Fruit fly (Drosophila melanogaster) Kc167 (cell line): ENCODE results near the gene CG42824.

Source experiments
- Myc ChIP-seq: fragments of >200 bp; optimal IDR thresholded peaks from 2 replicates; lab custom pipeline; 2017; ENCODE audit warnings: missing external identifiers
- Sin3A ChIP-seq: fragments of >200 bp; optimal IDR thresholded peaks from 2 replicates; lab custom pipeline; 2018; ENCODE audit warnings: missing external identifiers
- h ChIP-seq: fragments of >200 bp; optimal IDR thresholded peaks from 3 replicates; lab custom pipeline; 2018; ENCODE audit warnings: missing external identifiers
- insv ChIP-seq: fragments of >200 bp; optimal IDR thresholded peaks from 3 replicates; lab custom pipeline; 2018; ENCODE audit warnings: missing external identifiers
- psq ChIP-seq: fragments of >200 bp; optimal IDR thresholded peaks from 2 replicates; lab custom pipeline; 2017; ENCODE audit warnings: missing external identifiers
- ttk ChIP-seq: sonication (Bioruptor generic); optimal IDR thresholded peaks from 2 replicates; lab custom pipeline; 2017; ENCODE audit warnings: missing external identifiers

CG42824 gene

DNA sequence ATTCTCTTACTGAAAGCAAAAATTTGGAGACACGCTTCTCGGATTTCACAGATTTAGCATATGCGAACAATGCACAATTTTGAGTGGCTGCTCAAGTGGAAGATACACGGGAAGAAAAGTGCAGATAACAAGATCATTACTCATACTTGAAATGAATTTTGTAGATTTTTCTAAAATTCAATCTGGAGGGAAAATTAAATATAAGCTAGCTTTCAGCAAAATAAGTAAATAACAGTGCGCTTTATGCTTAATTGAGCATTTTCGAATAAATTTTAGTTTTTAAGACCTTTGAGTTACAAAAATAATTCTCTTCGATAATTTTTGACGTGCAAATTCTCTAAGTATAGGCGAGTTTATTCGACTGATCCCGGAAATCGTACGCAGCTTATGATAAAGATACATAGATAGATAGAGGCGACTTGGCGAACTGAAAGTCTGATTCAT is 5.6 kb downstream of the CG42824 start:
- no peak for TF ChIP-seq psq (lab: Kevin White, UChicago)
- TF ChIP-seq h = no peak
- no peak for TF ChIP-seq Sin3A
- no peak for TF ChIP-seq ttk (lab: Kevin White, UChicago)
- TF ChIP-seq insv = no peak
- TF ChIP-seq Myc (lab: Kevin White, UChicago) = no peak

DNA sequence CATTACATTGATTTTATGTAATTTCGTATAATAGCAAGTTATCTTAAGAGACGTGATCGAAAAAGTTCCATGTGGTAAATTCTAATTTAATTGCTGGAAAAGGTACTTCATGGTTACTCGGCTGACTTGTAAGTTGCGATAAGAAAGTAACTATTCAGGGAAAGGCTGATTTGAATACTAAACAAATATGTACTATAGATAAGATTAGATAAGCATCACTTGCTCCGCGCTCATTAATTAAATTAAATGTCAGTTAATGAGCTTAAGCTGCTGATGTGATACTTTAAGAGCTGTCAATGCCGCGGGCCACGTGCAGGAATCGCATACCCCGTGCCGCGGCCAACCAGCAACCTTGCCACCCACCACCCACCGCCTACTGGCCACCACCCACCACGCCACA is 6.2 kb downstream of the CG42824 start:
- TF ChIP-seq ttk (lab: Kevin White, UChicago) (no peak), h (no peak), psq (lab: Kevin White, UChicago) (no peak), Myc (lab: Kevin White, UChicago) (no peak), insv (no peak), Sin3A (no peak)

DNA sequence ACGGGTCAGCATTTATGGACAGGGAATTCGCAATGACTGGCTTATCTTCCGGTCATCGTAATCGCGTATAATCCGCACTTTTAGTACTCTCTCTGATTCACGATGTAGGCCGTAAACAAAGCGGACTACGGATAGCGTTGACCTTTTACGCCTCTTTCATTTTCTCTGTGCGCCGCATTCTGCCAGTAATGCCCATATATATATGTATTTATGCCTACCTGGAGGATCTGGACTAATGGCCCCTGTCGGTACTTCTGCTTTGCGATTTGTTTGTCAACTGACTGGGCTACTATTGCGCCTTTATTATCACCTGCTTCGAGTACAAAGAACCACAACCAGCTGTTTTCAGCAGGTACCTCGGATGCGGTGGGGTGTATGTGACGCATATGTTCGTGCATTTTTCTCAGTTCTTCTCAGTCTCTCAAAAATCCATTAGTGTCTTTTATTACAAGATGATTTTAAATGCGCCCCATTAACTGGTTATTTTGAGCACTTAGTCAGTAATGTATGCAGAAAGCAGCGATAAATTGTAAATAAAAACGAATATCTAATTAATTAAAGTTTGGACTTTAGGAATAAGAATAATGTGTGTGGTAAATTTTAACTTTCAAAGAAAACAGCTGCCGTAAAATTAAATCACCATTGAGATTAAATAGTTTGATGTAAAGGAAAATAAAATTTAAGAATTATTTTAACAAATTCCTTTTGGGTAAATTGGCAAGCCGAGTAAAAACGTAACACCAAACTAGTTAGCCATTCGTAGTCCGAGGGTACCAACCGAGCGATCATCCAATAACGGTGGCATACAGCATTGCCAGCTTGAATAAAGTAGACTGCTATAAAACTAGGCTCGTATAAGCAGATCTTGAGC is 11.8 kb downstream of the CG42824 start, which contains the start of gene CREG:
Gene CREG, minus strand, starts transcription at position 323 of the 871 bp plus-strand sequence.
- no peak for TF ChIP-seq h
- no peak for TF ChIP-seq psq (lab: Kevin White, UChicago)
- no peak for TF ChIP-seq insv
- no peak for TF ChIP-seq Sin3A
- TF ChIP-seq Myc (lab: Kevin White, UChicago) = no peak
- TF ChIP-seq ttk (lab: Kevin White, UChicago) = no peak

DNA sequence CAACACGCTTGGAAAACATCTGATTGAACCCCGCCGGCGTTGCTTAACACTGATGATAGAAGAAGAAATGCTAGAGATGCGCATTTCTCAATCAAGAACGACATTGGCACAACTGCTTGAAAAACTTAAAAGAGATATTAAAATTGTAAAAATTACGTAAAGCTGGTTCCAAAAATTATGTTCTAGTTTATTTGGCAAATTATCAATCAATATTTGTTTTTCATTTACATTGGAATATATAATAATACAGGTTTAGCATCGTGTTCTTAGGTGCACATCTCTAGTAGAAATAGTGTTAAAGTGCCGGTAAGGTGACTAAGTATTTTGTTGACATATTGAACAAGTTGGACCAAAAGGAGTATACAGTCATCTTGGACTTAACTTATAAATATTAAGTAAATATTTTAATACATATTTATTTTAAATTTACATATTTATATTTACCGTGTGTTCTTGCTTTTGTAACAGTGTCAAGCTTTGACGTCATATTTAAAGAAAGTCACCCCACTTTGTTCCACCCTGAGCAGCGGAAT is 14.9 kb downstream of the CG42824 start, which contains the start of the genes Brf and sds22:
Gene Brf, minus strand, starts transcription at position 25 of the 533 bp plus-strand sequence.
Gene sds22, plus strand, starts transcription at position 282 of the 533 bp plus-strand sequence.
- TF ChIP-seq h (no peak), insv (no peak), Sin3A (no peak), psq (lab: Kevin White, UChicago) (no peak), Myc (lab: Kevin White, UChicago) (no peak), ttk (lab: Kevin White, UChicago) (no peak)

DNA sequence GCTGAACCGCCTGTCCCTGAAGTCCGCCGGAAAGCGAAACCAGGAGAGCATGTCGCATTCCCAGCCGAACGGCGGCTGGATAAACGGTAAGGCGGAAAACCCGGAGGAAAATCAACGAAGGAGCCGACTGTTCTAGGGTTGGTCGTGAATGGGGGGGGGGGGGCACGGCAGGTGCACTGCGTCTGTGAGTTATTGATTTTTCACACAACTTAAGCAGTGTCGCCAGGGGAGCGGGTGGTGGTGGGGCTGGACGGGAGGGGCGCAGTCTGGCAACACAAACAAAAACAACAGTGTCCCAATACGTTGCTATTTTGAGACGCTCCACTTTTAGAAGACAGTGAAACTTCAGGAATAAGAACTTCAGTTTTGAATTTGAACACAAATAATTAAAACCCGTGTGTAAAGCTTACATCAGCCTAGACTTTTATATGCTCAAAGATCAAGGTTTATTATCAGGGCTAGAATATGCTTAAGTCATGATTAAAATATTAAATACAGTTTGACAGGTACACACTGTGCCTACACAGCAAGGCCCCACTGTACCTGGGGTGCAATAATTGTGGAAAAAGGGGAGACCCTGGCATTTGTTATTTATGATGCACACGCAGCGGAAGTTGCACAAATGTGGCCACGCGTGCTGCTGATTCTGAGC is 20.0 kb downstream of the CG42824 start:
- TF ChIP-seq ttk (lab: Kevin White, UChicago) = no peak
- no peak for TF ChIP-seq h
- no peak for TF ChIP-seq psq (lab: Kevin White, UChicago)
- no peak for TF ChIP-seq Myc (lab: Kevin White, UChicago)
- TF ChIP-seq Sin3A = no peak
- TF ChIP-seq insv = no peak

DNA sequence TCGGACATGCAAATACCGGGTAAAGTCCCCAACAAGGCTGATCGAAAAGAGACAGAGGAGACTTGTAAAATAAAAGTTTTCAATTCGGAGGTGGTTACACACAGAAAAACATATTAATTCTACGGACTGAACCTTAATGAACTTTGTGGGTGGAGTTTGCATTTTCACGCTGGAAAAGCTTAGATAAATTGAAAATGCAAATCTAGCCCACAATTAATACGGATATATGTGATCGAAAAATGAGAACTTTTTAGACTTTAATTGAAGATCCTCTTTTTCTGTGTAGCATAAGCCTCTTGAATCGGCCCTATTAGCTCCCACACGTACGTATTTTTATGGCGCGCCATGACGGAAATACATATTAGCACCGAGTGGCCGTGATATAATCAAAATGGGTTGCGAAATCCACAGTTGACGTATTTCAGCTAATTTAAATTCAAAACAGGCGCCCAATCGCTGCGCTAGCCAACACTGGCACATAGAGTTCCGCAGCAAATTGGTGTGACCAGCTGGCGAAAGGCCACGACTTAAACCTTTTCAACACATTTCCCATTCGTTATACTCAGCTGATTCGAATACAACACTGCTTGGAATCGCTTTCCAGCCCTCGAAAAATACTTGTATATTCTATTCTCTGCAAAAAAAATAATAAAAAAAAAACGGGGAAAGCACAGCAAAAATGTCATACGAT is 20.8 kb downstream of the CG42824 start:
- TF ChIP-seq Sin3A (no peak), insv (no peak), psq (lab: Kevin White, UChicago) (no peak), h (no peak), Myc (lab: Kevin White, UChicago) (no peak), ttk (lab: Kevin White, UChicago) (no peak)

DNA sequence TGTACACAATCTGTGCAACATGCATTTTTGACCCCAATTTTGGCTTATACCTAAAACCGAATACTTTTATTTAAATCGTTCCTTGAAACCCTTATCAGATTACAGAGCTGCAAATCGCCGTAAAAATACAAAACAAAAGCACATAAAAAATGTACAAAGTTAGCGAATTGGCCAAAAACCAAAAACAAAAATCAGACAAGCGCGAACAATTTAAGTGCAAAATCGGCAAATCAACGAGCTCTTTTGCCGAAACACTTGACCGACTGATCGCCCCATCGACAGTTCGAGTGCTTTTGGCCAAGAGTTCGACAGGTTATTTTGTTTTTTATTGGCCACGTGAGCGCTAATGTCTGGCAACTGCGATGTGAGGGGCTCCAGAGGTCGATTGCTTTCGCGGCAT is 24.4 kb downstream of the CG42824 start:
- TF ChIP-seq Sin3A (no peak), ttk (lab: Kevin White, UChicago) (no peak), insv (no peak), Myc (lab: Kevin White, UChicago) (no peak), h (no peak)

DNA sequence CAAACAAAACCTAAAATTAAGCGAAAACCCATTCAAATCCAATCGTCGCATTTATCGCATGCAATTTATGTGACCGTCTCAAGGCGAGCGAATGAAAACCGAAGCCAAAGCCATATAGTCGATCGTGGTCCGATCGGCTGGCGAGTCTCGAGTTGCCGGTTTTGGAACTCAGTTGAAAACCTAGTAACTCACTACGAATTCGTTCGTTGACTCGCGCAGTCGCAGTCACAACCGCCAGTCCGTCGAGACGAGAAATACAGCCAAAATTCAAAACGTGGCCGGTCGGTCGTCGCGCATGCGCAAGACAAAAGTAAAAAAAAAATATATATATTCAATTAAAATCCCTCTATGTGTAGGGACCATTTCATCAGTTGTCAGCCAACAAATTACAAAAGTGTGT is 26.6 kb downstream of the CG42824 start, which contains the start of gene lute:
Gene lute, plus strand, starts transcription at position 203 of the 400 bp plus-strand sequence.
- no peak for TF ChIP-seq insv

DNA sequence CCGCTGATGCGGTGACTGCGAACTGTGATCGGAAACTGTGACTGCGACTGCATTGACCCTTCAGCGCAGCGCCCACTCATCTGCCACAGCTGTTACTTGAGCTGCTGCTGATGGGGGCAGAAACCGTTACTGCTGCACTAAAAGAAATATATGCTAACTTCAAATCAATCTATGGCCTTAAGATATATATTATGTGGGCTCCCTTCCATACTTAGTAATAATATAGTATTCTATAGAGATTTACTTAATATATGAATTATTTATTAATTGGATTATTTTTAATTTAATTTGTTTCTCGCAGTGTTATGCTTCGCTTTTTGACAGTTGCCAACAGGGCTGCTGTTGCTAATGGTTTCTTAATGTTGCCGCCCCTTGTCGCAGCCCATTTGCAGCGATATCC is 27.3 kb downstream of the CG42824 start:
- TF ChIP-seq Sin3A = no peak
- TF ChIP-seq ttk (lab: Kevin White, UChicago) = no peak
- no peak for TF ChIP-seq psq (lab: Kevin White, UChicago)
- no peak for TF ChIP-seq insv
- no peak for TF ChIP-seq Myc (lab: Kevin White, UChicago)
- TF ChIP-seq h = no peak

DNA sequence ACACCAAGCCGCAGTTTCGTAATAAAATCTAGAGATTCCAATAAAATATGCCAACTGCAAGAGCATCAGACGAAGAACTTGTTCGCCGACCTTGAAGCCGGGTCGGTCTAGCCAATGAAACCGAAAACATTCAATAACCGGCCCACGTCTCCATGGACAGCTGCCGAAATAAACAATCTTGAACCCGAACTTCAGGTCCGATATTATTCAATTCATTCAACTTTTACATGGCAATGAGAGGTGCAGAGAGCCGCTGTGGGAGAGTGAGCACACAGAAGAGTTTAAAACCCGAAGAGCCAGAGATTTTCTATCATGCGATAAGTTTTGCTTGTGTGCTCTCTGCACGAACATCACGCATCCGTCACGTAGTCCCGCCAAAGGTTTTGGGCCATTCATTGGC is 28.8 kb downstream of the CG42824 start:
- TF ChIP-seq Myc (lab: Kevin White, UChicago) = no peak

DNA sequence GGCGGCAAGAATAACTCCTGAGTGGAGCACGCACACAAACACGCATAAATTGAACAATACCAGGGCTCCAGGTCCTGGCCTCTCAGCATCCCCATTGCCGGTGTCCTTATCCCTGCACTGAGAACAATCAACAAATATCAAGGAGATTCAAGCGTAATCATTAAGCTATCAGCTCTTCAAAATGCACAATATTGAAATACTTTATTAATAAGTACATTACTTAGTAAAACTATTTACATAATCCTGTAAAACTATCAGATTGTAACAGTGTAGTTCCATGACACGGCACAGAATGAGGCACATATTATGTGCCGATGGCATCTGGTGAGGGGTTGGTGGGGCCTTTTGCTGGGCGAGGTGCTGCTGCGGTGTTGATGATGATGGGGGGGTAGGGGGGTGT is 35.2 kb downstream of the CG42824 start:
- TF ChIP-seq ttk (lab: Kevin White, UChicago) (no peak), insv (no peak), psq (lab: Kevin White, UChicago) (no peak), h (no peak), Sin3A (no peak), Myc (lab: Kevin White, UChicago) (no peak)

DNA sequence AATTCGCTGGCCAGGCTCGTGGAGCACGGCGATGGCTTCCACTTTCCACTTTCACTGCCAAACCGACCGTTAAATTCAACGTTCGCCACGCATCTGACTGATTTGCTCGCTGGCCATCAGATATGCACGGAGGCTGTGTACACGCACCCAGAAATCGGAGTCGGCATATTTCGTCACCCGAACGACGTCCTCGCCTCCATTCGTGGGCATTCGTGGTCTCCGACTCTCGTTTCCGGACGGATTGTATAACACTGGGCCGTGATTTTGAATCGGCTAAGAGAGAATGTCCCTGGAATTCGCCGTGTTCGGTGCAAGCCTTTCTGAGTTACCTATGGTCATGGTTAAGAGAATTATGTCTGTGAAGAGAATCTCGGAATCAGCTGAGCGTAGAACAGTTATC is 40.3 kb downstream of the CG42824 start, which contains the start of gene beat-IIa:
Gene beat-IIa, minus strand, starts transcription at position 97 of the 400 bp plus-strand sequence.
- no peak for TF ChIP-seq ttk (lab: Kevin White, UChicago)
- TF ChIP-seq psq (lab: Kevin White, UChicago) = no peak
- no peak for TF ChIP-seq Myc (lab: Kevin White, UChicago)
- no peak for TF ChIP-seq Sin3A
- no peak for TF ChIP-seq h
- no peak for TF ChIP-seq insv
